Worm (Caenorhabditis elegans) whole organism, midembryonic: ENCODE data around the gene W02H3.3.
A peak's percentile ranks its signal among the peaks of the same experiment; 100 is the strongest.

Experiments used
- med-1 ChIP-seq: sonication (generic microtip); optimal IDR thresholded peaks from 2 replicates; lab custom pipeline; 2017; ENCODE audit warnings: missing genetic modification characterization, mild to moderate bottlenecking, missing compliant biosample characterization, antibody characterized with exemption, missing genetic modification reagents; ENCODE audit not compliant: insufficient read depth
- ref-1 ChIP-seq: fragments of 200-800 bp; sonication (Bioruptor generic); conservative IDR thresholded peaks from 2 replicates; pipeline ENCODE4 v1.3.6; 2022; ENCODE audit warnings: missing genetic modification reagents, missing genetic modification characterization, missing compliant biosample characterization
- tab-1 ChIP-seq: fragments of 200-800 bp; sonication (Bioruptor generic); IDR thresholded peaks from 2 replicates; pipeline ENCODE4 v1.3.6; 2022; ENCODE audit warnings: missing genetic modification characterization, missing compliant biosample characterization
- ztf-29 ChIP-seq: fragments of 200-800 bp; sonication (Bioruptor generic); IDR thresholded peaks from 2 replicates; pipeline ENCODE4 v1.3.6; 2022; ENCODE audit warnings: missing genetic modification reagents, missing genetic modification characterization, missing compliant biosample characterization

DNA sequence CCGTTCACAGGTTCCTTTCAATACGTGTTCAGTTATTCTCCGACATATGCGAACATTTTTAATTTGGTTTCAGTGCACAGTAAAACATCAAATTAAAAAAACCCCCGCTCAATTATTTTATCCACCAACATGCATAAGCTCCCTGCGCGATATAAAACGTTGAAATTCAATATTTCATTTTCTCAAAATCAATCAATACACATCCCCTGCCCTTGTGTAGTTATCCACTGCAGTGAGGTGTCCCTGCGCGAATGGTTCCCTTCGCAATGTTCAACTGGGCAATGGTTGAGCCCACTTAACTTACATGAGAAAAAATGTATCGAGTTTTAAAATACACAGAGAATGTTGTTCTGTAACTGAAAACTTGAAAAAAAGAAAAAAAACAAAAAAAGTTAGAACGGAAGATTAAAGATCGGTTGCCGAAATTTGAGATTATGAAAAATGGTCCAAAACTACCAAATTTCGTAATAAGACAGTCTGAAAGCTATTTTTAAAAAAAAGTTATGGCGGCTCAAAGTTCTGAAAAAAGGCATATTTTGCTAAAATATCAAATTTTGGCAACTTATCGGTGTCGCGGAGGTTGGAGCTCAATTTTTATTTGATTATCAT is 3.9 kb downstream of the W02H3.3 start:
- no peak for TF ChIP-seq ref-1 (GFP tag; lab: Robert Waterston, UW)
- TF ChIP-seq tab-1 (GFP tag; lab: Robert Waterston, UW) = no peak; the same call in none of the 2 replicates
- TF ChIP-seq ztf-29 = peak; percentile 69
- TF ChIP-seq med-1 (GFP tag; lab: Kevin White, UChicago) = peak; percentile 76
